Fruit fly (Drosophila melanogaster) Kc167 (cell line): Measurements from ENCODE around the gene CG31807.

Source experiments
- Sin3A ChIP-seq: fragments of >200 bp; optimal IDR thresholded peaks from 2 replicates; lab custom pipeline; 2018; ENCODE audit warnings: missing external identifiers
- insv ChIP-seq: fragments of >200 bp; optimal IDR thresholded peaks from 3 replicates; lab custom pipeline; 2018; ENCODE audit warnings: missing external identifiers
- psq ChIP-seq: fragments of >200 bp; optimal IDR thresholded peaks from 2 replicates; lab custom pipeline; 2017; ENCODE audit warnings: missing external identifiers
- ttk ChIP-seq: sonication (Bioruptor generic); optimal IDR thresholded peaks from 2 replicates; lab custom pipeline; 2017; ENCODE audit warnings: missing external identifiers

DNA sequence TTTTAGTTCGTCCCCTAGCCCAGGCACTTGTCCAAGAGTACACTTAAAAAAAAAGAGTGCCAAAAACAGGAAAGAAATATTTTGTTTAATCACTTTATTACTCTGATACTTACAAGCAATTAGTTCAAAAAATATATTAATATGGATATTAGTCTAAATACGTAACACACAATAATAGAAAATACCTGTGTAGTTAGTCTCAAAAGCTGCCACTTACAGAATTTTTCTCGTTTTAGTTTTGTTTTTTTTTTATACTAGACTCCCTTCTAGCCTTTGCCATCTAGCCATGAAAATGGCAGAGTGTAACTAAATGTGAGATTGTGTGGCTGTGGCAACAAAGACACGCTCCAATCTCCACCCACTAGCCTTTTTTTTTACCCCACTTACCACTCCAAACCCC, 4.1 kb upstream of the CG31807 start:
- no peak for TF ChIP-seq Sin3A
- TF ChIP-seq ttk (lab: Kevin White, UChicago) = no peak
- no peak for TF ChIP-seq insv (lab: Kevin White, UChicago)
- TF ChIP-seq psq (lab: Kevin White, UChicago) = no peak
